Fruit fly (Drosophila melanogaster) whole organism, prepupa: ENCODE data around the gene csw.

Source experiments
- Blimp-1 ChIP-seq: fragments of 200-800 bp; sonication (Bioruptor generic); optimal IDR thresholded peaks from 3 replicates; lab custom pipeline; 2017; ENCODE audit warnings: missing biosample characterization, missing genetic modification characterization, mild to moderate bottlenecking, moderate library complexity, missing genetic modification reagents
- CG10631 ChIP-seq: fragments of 200-800 bp; sonication (Bioruptor generic); optimal IDR thresholded peaks from 2 replicates; lab custom pipeline; 2016; ENCODE audit warnings: missing biosample characterization, missing genetic modification characterization
- CG10669 ChIP-seq: fragments of 200-800 bp; sonication (Bioruptor generic); optimal IDR thresholded peaks from 3 replicates; lab custom pipeline; 2018; ENCODE audit warnings: missing biosample characterization, mild to moderate bottlenecking, missing genetic modification characterization, moderate library complexity
- CG11762 ChIP-seq: fragments of 200-800 bp; sonication (Bioruptor generic); optimal IDR thresholded peaks from 3 replicates; lab custom pipeline; 2016; ENCODE audit warnings: missing biosample characterization, missing genetic modification characterization; ENCODE audit not compliant: insufficient read depth
- CG11902 ChIP-seq: fragments of 200-800 bp; sonication (Bioruptor generic); optimal IDR thresholded peaks from 3 replicates; lab custom pipeline; 2016; ENCODE audit warnings: missing biosample characterization, missing genetic modification characterization
- CG1621 ChIP-seq: fragments of 200-800 bp; sonication (Bioruptor generic); optimal IDR thresholded peaks from 3 replicates; lab custom pipeline; 2018; ENCODE audit warnings: missing biosample characterization, mild to moderate bottlenecking, missing genetic modification characterization
- CG16779 ChIP-seq: fragments of 200-800 bp; sonication (Bioruptor generic); optimal IDR thresholded peaks from 3 replicates; lab custom pipeline; 2017; ENCODE audit warnings: missing biosample characterization, mild to moderate bottlenecking, missing genetic modification characterization
- CG3032 ChIP-seq: fragments of 200-800 bp; optimal IDR thresholded peaks from 2 replicates; lab custom pipeline; 2019; ENCODE audit warnings: missing biosample characterization, mild to moderate bottlenecking, missing genetic modification characterization, moderate library complexity
- CG32006 ChIP-seq: fragments of 200-800 bp; sonication (Bioruptor generic); optimal IDR thresholded peaks from 3 replicates; lab custom pipeline; 2017; ENCODE audit warnings: missing biosample characterization, mild to moderate bottlenecking, missing genetic modification characterization
- CG34406 ChIP-seq: fragments of 200-800 bp; sonication (Bioruptor generic); optimal IDR thresholded peaks from 3 replicates; lab custom pipeline; 2016; ENCODE audit warnings: missing biosample characterization, missing genetic modification characterization
- CG3919 ChIP-seq: fragments of 200-800 bp; sonication (Bioruptor generic); optimal IDR thresholded peaks from 3 replicates; lab custom pipeline; 2016; ENCODE audit warnings: missing biosample characterization, missing genetic modification characterization
- CG4318 ChIP-seq: fragments of 200-800 bp; sonication (Bioruptor generic); optimal IDR thresholded peaks from 3 replicates; lab custom pipeline; 2017; ENCODE audit warnings: missing biosample characterization, mild to moderate bottlenecking, missing genetic modification characterization
- CG6276 ChIP-seq: fragments of 200-800 bp; sonication (Bioruptor generic); optimal IDR thresholded peaks from 2 replicates; lab custom pipeline; 2017; ENCODE audit warnings: missing biosample characterization, mild to moderate bottlenecking, missing genetic modification characterization
- CG6808 ChIP-seq: fragments of 200-800 bp; sonication (Bioruptor generic); optimal IDR thresholded peaks from 3 replicates; lab custom pipeline; 2017; ENCODE audit warnings: missing biosample characterization, missing genetic modification characterization, mild to moderate bottlenecking, moderate library complexity, missing genetic modification reagents
- CG7368 ChIP-seq: fragments of 200-800 bp; sonication (Bioruptor generic); optimal IDR thresholded peaks from 3 replicates; lab custom pipeline; 2016; ENCODE audit warnings: missing biosample characterization, missing genetic modification characterization
- CG8119 ChIP-seq: fragments of 200-800 bp; sonication (Bioruptor generic); IDR thresholded peaks from 3 replicates; pipeline ENCODE4 v1.3.6; 2022; ENCODE audit warnings: missing biosample characterization, missing genetic modification characterization
- CG8319 ChIP-seq: fragments of 200-800 bp; sonication (Bioruptor generic); optimal IDR thresholded peaks from 3 replicates; lab custom pipeline; 2016; ENCODE audit warnings: missing biosample characterization, missing genetic modification characterization
- CG8632 ChIP-seq: fragments of 200-800 bp; sonication (Bioruptor generic); optimal IDR thresholded peaks from 3 replicates; lab custom pipeline; 2016; ENCODE audit warnings: missing biosample characterization, missing genetic modification characterization
- CG9139 ChIP-seq: fragments of 200-800 bp; sonication (Bioruptor generic); optimal IDR thresholded peaks from 3 replicates; lab custom pipeline; 2017; ENCODE audit warnings: missing biosample characterization, mild to moderate bottlenecking, missing genetic modification characterization
- Eip75B ChIP-seq: fragments of 200-800 bp; sonication (Bioruptor generic); optimal IDR thresholded peaks from 3 replicates; lab custom pipeline; 2016; ENCODE audit warnings: missing biosample characterization, missing genetic modification characterization
- Eip93F ChIP-seq: fragments of 200-800 bp; sonication (Bioruptor generic); optimal IDR thresholded peaks from 2 replicates; lab custom pipeline; 2016; ENCODE audit warnings: missing biosample characterization, mild to moderate bottlenecking, missing genetic modification characterization
- Ets21C ChIP-seq: fragments of 200-800 bp; sonication (Bioruptor generic); optimal IDR thresholded peaks from 3 replicates; lab custom pipeline; 2016; ENCODE audit warnings: missing biosample characterization, missing genetic modification characterization
- Ets96B ChIP-seq: fragments of 200-800 bp; optimal IDR thresholded peaks from 2 replicates; lab custom pipeline; 2019; ENCODE audit warnings: missing biosample characterization, mild to moderate bottlenecking, missing genetic modification characterization, moderate library complexity
- Gug ChIP-seq: fragments of 200-800 bp; sonication (Bioruptor generic); IDR thresholded peaks from 2 replicates; pipeline ENCODE4 v1.3.6; 2022; ENCODE audit warnings: missing biosample characterization, missing genetic modification characterization
- Hr38 ChIP-seq: sonication (Bioruptor generic); optimal IDR thresholded peaks from 2 replicates; lab custom pipeline; 2016; ENCODE audit warnings: missing biosample characterization, missing genetic modification characterization
- Hr39 ChIP-seq: fragments of 200-800 bp; sonication (Bioruptor generic); optimal IDR thresholded peaks from 2 replicates; lab custom pipeline; 2016; ENCODE audit warnings: missing biosample characterization, missing genetic modification characterization
- Hr4 ChIP-seq: fragments of 200-800 bp; sonication (Bioruptor generic); optimal IDR thresholded peaks from 3 replicates; lab custom pipeline; 2016; ENCODE audit warnings: missing biosample characterization, missing genetic modification characterization
- Lpt ChIP-seq: fragments of 200-800 bp; sonication (Bioruptor generic); optimal IDR thresholded peaks from 3 replicates; lab custom pipeline; 2016; ENCODE audit warnings: missing biosample characterization, missing genetic modification characterization
- Met ChIP-seq: fragments of 200-800 bp; sonication (Bioruptor generic); optimal IDR thresholded peaks from 3 replicates; lab custom pipeline; 2016; ENCODE audit warnings: missing biosample characterization, missing genetic modification characterization
- OdsH ChIP-seq: fragments of 200-800 bp; sonication (Bioruptor generic); optimal IDR thresholded peaks from 3 replicates; lab custom pipeline; 2016; ENCODE audit warnings: missing biosample characterization, missing genetic modification characterization
- Sox102F ChIP-seq: fragments of 200-800 bp; sonication (Bioruptor generic); optimal IDR thresholded peaks from 2 replicates; lab custom pipeline; 2016; ENCODE audit warnings: missing biosample characterization, mild to moderate bottlenecking, missing genetic modification characterization
- Sox14 ChIP-seq: fragments of 200-800 bp; sonication (Bioruptor generic); optimal IDR thresholded peaks from 3 replicates; lab custom pipeline; 2016; ENCODE audit warnings: missing biosample characterization, missing genetic modification characterization
- Sox15 ChIP-seq: fragments of 200-800 bp; sonication (Bioruptor generic); optimal IDR thresholded peaks from 3 replicates; lab custom pipeline; 2016; ENCODE audit warnings: missing biosample characterization, missing genetic modification characterization
- achi ChIP-seq: fragments of 200-800 bp; sonication (Bioruptor generic); optimal IDR thresholded peaks from 3 replicates; lab custom pipeline; 2016; ENCODE audit warnings: missing biosample characterization, missing genetic modification characterization
- cyc ChIP-seq: fragments of 200-800 bp; sonication (Bioruptor generic); optimal IDR thresholded peaks from 3 replicates; lab custom pipeline; 2016; ENCODE audit warnings: missing biosample characterization, missing genetic modification characterization
- dac ChIP-seq: fragments of 200-800 bp; sonication (Bioruptor generic); optimal IDR thresholded peaks from 2 replicates; lab custom pipeline; 2017; ENCODE audit warnings: missing biosample characterization, mild to moderate bottlenecking, missing genetic modification characterization
- dsx ChIP-seq: fragments of 200-800 bp; optimal IDR thresholded peaks from 3 replicates; lab custom pipeline; 2019; ENCODE audit warnings: missing biosample characterization, mild to moderate bottlenecking, missing genetic modification characterization, moderate library complexity; ENCODE audit not compliant: poor library complexity, severe bottlenecking
- eg ChIP-seq: fragments of 200-800 bp; sonication (Bioruptor generic); IDR thresholded peaks from 3 replicates; pipeline ENCODE4 v1.3.6; 2022; ENCODE audit warnings: missing biosample characterization, missing genetic modification characterization
- esn ChIP-seq: fragments of 200-800 bp; sonication (Bioruptor generic); optimal IDR thresholded peaks from 2 replicates; lab custom pipeline; 2016; ENCODE audit warnings: missing biosample characterization, mild to moderate bottlenecking, missing genetic modification characterization, moderate library complexity
- fd59A ChIP-seq: fragments of 200-800 bp; sonication (Bioruptor generic); optimal IDR thresholded peaks from 2 replicates; lab custom pipeline; 2017; ENCODE audit warnings: missing biosample characterization, mild to moderate bottlenecking, missing genetic modification characterization, missing genetic modification reagents
- fd85E ChIP-seq: fragments of 200-800 bp; sonication (Bioruptor generic); optimal IDR thresholded peaks from 3 replicates; lab custom pipeline; 2016; ENCODE audit warnings: missing biosample characterization, missing genetic modification characterization
- lz ChIP-seq: fragments of 200-800 bp; sonication (Bioruptor generic); optimal IDR thresholded peaks from 3 replicates; lab custom pipeline; 2016; ENCODE audit warnings: missing biosample characterization, missing genetic modification characterization
- net ChIP-seq: fragments of 200-800 bp; sonication (Bioruptor generic); optimal IDR thresholded peaks from 3 replicates; lab custom pipeline; 2016; ENCODE audit warnings: missing biosample characterization, missing genetic modification characterization
- pdm3 ChIP-seq: fragments of 200-800 bp; sonication (Bioruptor generic); optimal IDR thresholded peaks from 3 replicates; lab custom pipeline; 2016; ENCODE audit warnings: missing biosample characterization, missing genetic modification characterization
- spab ChIP-seq: fragments of 200-800 bp; sonication (Bioruptor generic); optimal IDR thresholded peaks from 2 replicates; lab custom pipeline; 2017; ENCODE audit warnings: missing biosample characterization, mild to moderate bottlenecking, missing genetic modification characterization, missing genetic modification reagents
- ss ChIP-seq, 2 experiments: fragments of 200-800 bp; sonication (Bioruptor generic); optimal IDR thresholded peaks; 2 replicates in 1 of 2; 3 replicates in 1 of 2; lab custom pipeline; 2017 to 2018; ENCODE audit warnings: mild to moderate bottlenecking in 2 of 2, missing biosample characterization in 2 of 2, missing genetic modification characterization in 2 of 2, moderate library complexity in 1 of 2
- svp ChIP-seq: fragments of 200-800 bp; sonication (Bioruptor generic); peaks from one replicate; lab custom pipeline; 2016; ENCODE audit warnings: missing biosample characterization, missing genetic modification characterization
- topi ChIP-seq: fragments of 200-800 bp; sonication (Bioruptor generic); optimal IDR thresholded peaks from 3 replicates; lab custom pipeline; 2016; ENCODE audit warnings: missing biosample characterization, missing genetic modification characterization

Gene csw

dm6 chrX:2107782-2108409 is 13.9 kb downstream of the csw start (continued):
- TF ChIP-seq CG9139 (no peak), CG7368 (GFP tag; lab: Kevin White, UChicago) (no peak), Hr38 (no peak), svp (GFP tag; lab: Kevin White, UChicago) (peak; percentile 9), Ets96B (tag; lab: Kevin White, UChicago) (no peak), CG6276 (GFP tag; lab: Kevin White, UChicago) (peak; percentile 83), CG3032 (tag; lab: Kevin White, UChicago) (no peak), CG8319 (GFP tag; lab: Kevin White, UChicago) (no peak), Hr39 (GFP tag; lab: Kevin White, UChicago) (peak; percentile 35), CG6808 (GFP tag; lab: Kevin White, UChicago) (no peak), Eip93F (GFP tag; lab: Kevin White, UChicago) (no peak), Hr4 (GFP tag; lab: Kevin White, UChicago) (peak; percentile 85), CG3919 (GFP tag; lab: Kevin White, UChicago) (peak; percentile 24), OdsH (GFP tag; lab: Kevin White, UChicago) (peak; percentile 63), CG11762 (no peak)

- TF ChIP-seq Sox102F (GFP tag; lab: Kevin White, UChicago) (no peak), CG10631 (no peak), CG6276 (GFP tag; lab: Kevin White, UChicago) (no peak), topi (peak; percentile 9), spab (GFP tag; lab: Kevin White, UChicago) (no peak), CG10669 (GFP tag; lab: Kevin White, UChicago) (no peak), CG3919 (GFP tag; lab: Kevin White, UChicago) (no peak), CG6808 (GFP tag; lab: Kevin White, UChicago) (no peak), achi (no peak), cyc (GFP tag; lab: Kevin White, UChicago) (peak; percentile 9), fd59A (GFP tag; lab: Kevin White, UChicago) (no peak), Eip75B (GFP tag; lab: Kevin White, UChicago) (no peak), CG16779 (no peak), Sox15 (GFP tag; lab: Kevin White, UChicago) (no peak), CG7368 (GFP tag; lab: Kevin White, UChicago) (no peak), Sox14 (GFP tag; lab: Kevin White, UChicago) (no peak), CG4318 (GFP tag; lab: Kevin White, UChicago) (no peak), lz (GFP tag; lab: Kevin White, UChicago) (no peak), CG9139 (no peak), svp (GFP tag; lab: Kevin White, UChicago) (peak; percentile 30), Ets21C (GFP tag; lab: Kevin White, UChicago) (no peak), CG11902 (GFP tag; lab: Kevin White, UChicago) (no peak), dac (no peak), esn (GFP tag; lab: Kevin White, UChicago) (no peak), CG3032 (tag; lab: Kevin White, UChicago) (no peak), Hr4 (GFP tag; lab: Kevin White, UChicago) (no peak), CG32006 (GFP tag; lab: Kevin White, UChicago) (no peak), Lpt (GFP tag; lab: Kevin White, UChicago) (no peak), net (GFP tag; lab: Kevin White, UChicago) (no peak), ss (GFP tag; optimal IDR thresholded peaks at IDR 0.05; lab: Kevin White, UChicago) (no peak), CG8632 (no peak), OdsH (GFP tag; lab: Kevin White, UChicago) (no peak), eg (GFP tag; lab: Robert Waterston, UW) (peak; percentile 64; the same call in 2 of the 3 replicates), CG8119 (no peak), CG11762 (no peak), CG1621 (tag; lab: Kevin White, UChicago) (no peak), fd85E (GFP tag; lab: Kevin White, UChicago) (no peak), Gug (GFP tag; lab: Robert Waterston, UW) (peak; percentile 45), Met (GFP tag; lab: Kevin White, UChicago) (no peak), Hr39 (GFP tag; lab: Kevin White, UChicago) (no peak), Blimp-1 (GFP tag; lab: Kevin White, UChicago) (no peak), dsx (GFP tag; lab: Kevin White, UChicago) (no peak), pdm3 (GFP tag; lab: Kevin White, UChicago) (no peak), CG34406 (GFP tag; lab: Kevin White, UChicago) (no peak)
These were observed 14.6 kb downstream of the csw start for dm6 chrX:2108639-2109038.
